Worm (Caenorhabditis elegans) whole organism, young adult: Measurements from ENCODE around the gene peli-1.

Experiments used
- B0336.3 ChIP-seq: fragments of 200-800 bp; sonication (Bioruptor generic); IDR thresholded peaks from 2 replicates; pipeline ENCODE4 v1.3.6; 2022; ENCODE audit warnings: missing genetic modification characterization, missing compliant biosample characterization
- C06A6.2 ChIP-seq: fragments of 200-800 bp; sonication (Bioruptor generic); conservative IDR thresholded peaks from 2 replicates; pipeline ENCODE4 v1.3.6; 2022; ENCODE audit warnings: missing genetic modification characterization, missing compliant biosample characterization
- D2030.7 ChIP-seq: fragments of 200-800 bp; sonication (Bioruptor generic); IDR thresholded peaks from 2 replicates; pipeline ENCODE4 v1.3.6; 2022; ENCODE audit warnings: missing genetic modification reagents, missing genetic modification characterization, missing compliant biosample characterization
- F22D6.2 ChIP-seq: sonication (generic microtip); optimal IDR thresholded peaks from 2 replicates; lab custom pipeline; 2016; ENCODE audit warnings: mild to moderate bottlenecking, missing genetic modification characterization, missing compliant biosample characterization
- F23B12.7 ChIP-seq: sonication (generic microtip); optimal IDR thresholded peaks from 2 replicates; lab custom pipeline; 2017; ENCODE audit warnings: missing genetic modification characterization, mild to moderate bottlenecking, missing compliant biosample characterization, antibody characterized with exemption, moderate library complexity; ENCODE audit not compliant: insufficient read depth
- F37B4.10 ChIP-seq: fragments of 200-800 bp; sonication (Bioruptor generic); IDR thresholded peaks from 2 replicates; pipeline ENCODE4 v1.3.6; 2022; ENCODE audit warnings: missing genetic modification characterization, missing compliant biosample characterization
- F39B2.1 ChIP-seq: fragments of 200-800 bp; sonication (Bioruptor generic); IDR thresholded peaks from 2 replicates; pipeline ENCODE4 v1.3.6; 2022; ENCODE audit warnings: missing genetic modification reagents, missing genetic modification characterization, missing compliant biosample characterization
- F52B5.7 ChIP-seq: sonication (generic microtip); optimal IDR thresholded peaks from 2 replicates; lab custom pipeline; 2016; ENCODE audit warnings: mild to moderate bottlenecking, missing genetic modification characterization, missing compliant biosample characterization
- K11D2.4 ChIP-seq: fragments of 200-800 bp; sonication (Bioruptor generic); IDR thresholded peaks from 2 replicates; pipeline ENCODE4 v1.3.6; 2022; ENCODE audit warnings: missing genetic modification reagents, missing genetic modification characterization, missing compliant biosample characterization
- Y53F4B.3 ChIP-seq: fragments of 200-800 bp; sonication (Bioruptor generic); IDR thresholded peaks from 2 replicates; pipeline ENCODE4 v1.3.6; 2022; ENCODE audit warnings: missing genetic modification reagents, missing genetic modification characterization, missing compliant biosample characterization
- Y67H2A.10 ChIP-seq: fragments of 200-800 bp; sonication (Bioruptor generic); conservative IDR thresholded peaks from 2 replicates; pipeline ENCODE4 v1.3.6; 2022; ENCODE audit warnings: missing genetic modification reagents, missing genetic modification characterization, missing compliant biosample characterization
- Y95B8A.8 ChIP-seq: fragments of 200-800 bp; sonication (Bioruptor generic); IDR thresholded peaks from 2 replicates; pipeline ENCODE4 v1.3.6; 2022; ENCODE audit warnings: missing genetic modification reagents, missing genetic modification characterization, missing compliant biosample characterization
- akir-1 ChIP-seq: fragments of 200-800 bp; sonication (Bioruptor generic); optimal IDR thresholded peaks from 2 replicates; lab custom pipeline; 2018; ENCODE audit warnings: mild to moderate bottlenecking, missing genetic modification characterization, moderate library complexity, missing compliant biosample characterization
- ama-1 ChIP-seq, 3 experiments: fragments of 150-350 bp in 1 of 3; sonication (generic microtip) in 2 of 3; optimal IDR thresholded peaks; 2 replicates each; lab custom pipeline; 2014 to 2018; ENCODE audit warnings: missing biosample characterization in 2 of 3, missing genetic modification characterization in 2 of 3, missing genetic modification reagents in 2 of 3
- aptf-3 ChIP-seq: fragments of 200-800 bp; sonication (Bioruptor generic); IDR thresholded peaks from 2 replicates; pipeline ENCODE4 v1.3.6; 2022; ENCODE audit warnings: missing genetic modification characterization, missing compliant biosample characterization
- attf-6 ChIP-seq: fragments of 200-800 bp; sonication (Bioruptor generic); IDR thresholded peaks from 2 replicates; pipeline ENCODE4 v1.3.6; 2022; ENCODE audit warnings: missing genetic modification reagents, missing genetic modification characterization, missing compliant biosample characterization
- ceh-100 ChIP-seq: fragments of 200-800 bp; sonication (Bioruptor generic); IDR thresholded peaks from 2 replicates; pipeline ENCODE4 v1.3.6; 2022; ENCODE audit warnings: missing genetic modification reagents, missing genetic modification characterization, missing compliant biosample characterization
- ceh-91 ChIP-seq: fragments of 200-800 bp; sonication (Bioruptor generic); IDR thresholded peaks from 2 replicates; pipeline ENCODE4 v1.3.6; 2022; ENCODE audit warnings: missing genetic modification reagents, missing genetic modification characterization, missing compliant biosample characterization
- chd-7 ChIP-seq: sonication (generic microtip); optimal IDR thresholded peaks from 2 replicates; lab custom pipeline; 2016; ENCODE audit warnings: mild to moderate bottlenecking, missing genetic modification characterization, moderate library complexity, missing compliant biosample characterization
- die-1 ChIP-seq: sonication (generic microtip); optimal IDR thresholded peaks from 2 replicates; lab custom pipeline; 2016; ENCODE audit warnings: missing genotype, mild to moderate bottlenecking, missing genetic modification characterization, missing compliant biosample characterization
- dox-1 ChIP-seq: fragments of 200-800 bp; sonication (Bioruptor generic); IDR thresholded peaks from 2 replicates; pipeline ENCODE4 v1.3.6; 2022; ENCODE audit warnings: missing genetic modification reagents, missing genetic modification characterization, missing compliant biosample characterization
- dpl-1 ChIP-seq: fragments of 150-350 bp; optimal IDR thresholded peaks from 2 replicates; lab custom pipeline; 2014; ENCODE audit warnings: missing biosample characterization, missing genetic modification reagents, missing genetic modification characterization
- ekl-4 ChIP-seq: fragments of 200-800 bp; sonication (Bioruptor generic); IDR thresholded peaks from 2 replicates; pipeline ENCODE4 v1.3.6; 2022; ENCODE audit warnings: missing genetic modification reagents, missing genetic modification characterization, missing compliant biosample characterization
- hmg-1.2 ChIP-seq: fragments of 200-800 bp; sonication (Bioruptor generic); IDR thresholded peaks from 2 replicates; pipeline ENCODE4 v1.3.6; 2022; ENCODE audit warnings: missing genetic modification reagents, missing genetic modification characterization, missing compliant biosample characterization
- lsl-1 ChIP-seq: fragments of 200-800 bp; sonication (Bioruptor generic); optimal IDR thresholded peaks from 2 replicates; lab custom pipeline; 2018; ENCODE audit warnings: mild to moderate bottlenecking, missing genetic modification characterization, moderate library complexity, missing compliant biosample characterization
- lsy-27 ChIP-seq: sonication (generic microtip); optimal IDR thresholded peaks from 2 replicates; lab custom pipeline; 2017; ENCODE audit warnings: missing genetic modification characterization, mild to moderate bottlenecking, missing compliant biosample characterization, antibody characterized with exemption, missing genotype, borderline replicate concordance; ENCODE audit not compliant: insufficient read depth
- madf-6 ChIP-seq: fragments of 200-800 bp; sonication (Bioruptor generic); IDR thresholded peaks from 2 replicates; pipeline ENCODE4 v1.3.6; 2022; ENCODE audit warnings: missing genetic modification reagents, missing genetic modification characterization, missing compliant biosample characterization
- madf-8 ChIP-seq: fragments of 200-800 bp; sonication (Bioruptor generic); conservative IDR thresholded peaks from 2 replicates; pipeline ENCODE4 v1.3.6; 2022; ENCODE audit warnings: missing genetic modification reagents, missing genetic modification characterization, missing compliant biosample characterization
- mel-28 ChIP-seq: sonication (generic microtip); optimal IDR thresholded peaks from 2 replicates; lab custom pipeline; 2016; ENCODE audit warnings: borderline replicate concordance, mild to moderate bottlenecking, missing genetic modification characterization, missing compliant biosample characterization
- mes-4 ChIP-seq: sonication (generic microtip); optimal IDR thresholded peaks from 2 replicates; lab custom pipeline; 2016; ENCODE audit warnings: missing genotype, missing genetic modification characterization, missing compliant biosample characterization
- nfya-1 ChIP-seq: sonication (generic microtip); optimal IDR thresholded peaks from 2 replicates; lab custom pipeline; 2017; ENCODE audit warnings: antibody characterized with exemption, missing compliant biosample characterization, missing genetic modification characterization, borderline replicate concordance; ENCODE audit not compliant: insufficient read depth
- nfya-2 ChIP-seq: fragments of 200-800 bp; sonication (Bioruptor generic); IDR thresholded peaks from 2 replicates; pipeline ENCODE4 v1.3.6; 2022; ENCODE audit warnings: missing genetic modification reagents, missing genetic modification characterization, missing compliant biosample characterization
- nhr-80 ChIP-seq: sonication (generic microtip); optimal IDR thresholded peaks from 2 replicates; lab custom pipeline; 2016; ENCODE audit warnings: missing genetic modification characterization, missing compliant biosample characterization
- nhr-90 ChIP-seq: sonication (generic microtip); optimal IDR thresholded peaks from 2 replicates; lab custom pipeline; 2016; ENCODE audit warnings: missing genotype, mild to moderate bottlenecking, missing genetic modification characterization, missing compliant biosample characterization
- rcor-1 ChIP-seq: fragments of 200-800 bp; sonication (Bioruptor generic); IDR thresholded peaks from 2 replicates; pipeline ENCODE4 v1.3.6; 2022; ENCODE audit warnings: missing genetic modification reagents, missing genetic modification characterization, missing compliant biosample characterization
- repo-1 ChIP-seq: sonication (generic microtip); optimal IDR thresholded peaks from 2 replicates; lab custom pipeline; 2017; ENCODE audit warnings: mild to moderate bottlenecking, missing genetic modification characterization, missing compliant biosample characterization
- sdz-38 ChIP-seq: sonication (generic microtip); optimal IDR thresholded peaks from 2 replicates; lab custom pipeline; 2016; ENCODE audit warnings: missing genotype, missing genetic modification characterization, missing compliant biosample characterization
- ztf-18 ChIP-seq: sonication (generic microtip); optimal IDR thresholded peaks from 2 replicates; lab custom pipeline; 2016; ENCODE audit warnings: missing genotype, mild to moderate bottlenecking, missing genetic modification characterization, missing compliant biosample characterization
- ztf-25 ChIP-seq: fragments of 200-800 bp; sonication (Bioruptor generic); IDR thresholded peaks from 2 replicates; pipeline ENCODE4 v1.3.6; 2022; ENCODE audit warnings: missing genetic modification reagents, missing genetic modification characterization, missing compliant biosample characterization
- ztf-6 ChIP-seq: fragments of 200-800 bp; sonication (Bioruptor generic); IDR thresholded peaks from 2 replicates; pipeline ENCODE4 v1.3.6; 2022; ENCODE audit warnings: missing genetic modification reagents, missing genetic modification characterization, missing compliant biosample characterization

peli-1 gene

ce11 chrV:5722093-5722492, 16.5 kb downstream of the peli-1 start (continued):
- TF ChIP-seq D2030.7 = no peak; the same call in 1 of the 2 replicates
- TF ChIP-seq hmg-1.2 (GFP tag; lab: Robert Waterston, UW) = 0 out of 2 replicates have a peak, but pooled peaks have one; percentile 18
- no peak for TF ChIP-seq nfya-1 (tag; lab: Kevin White, UChicago)
- no peak for TF ChIP-seq nhr-80 (tag; lab: Kevin White, UChicago)
- no peak for TF ChIP-seq chd-7 (tag; lab: Kevin White, UChicago)
- TF ChIP-seq ztf-25 (GFP tag; lab: Robert Waterston, UW) = no peak
- 0 out of 2 replicates have a peak, but pooled peaks have one; percentile 19 for TF ChIP-seq attf-6 (GFP tag; lab: Robert Waterston, UW)
- no peak for TF ChIP-seq repo-1 (tag; lab: Kevin White, UChicago)
- no peak for TF ChIP-seq Y53F4B.3 (GFP tag; lab: Robert Waterston, UW)
- TF ChIP-seq mes-4 (tag; lab: Kevin White, UChicago) = no peak
- no peak for TF ChIP-seq ama-1 (optimal IDR thresholded peaks at IDR 0.05; lab: Kevin White, UChicago)
- no peak for TF ChIP-seq ama-1 (GFP tag; optimal IDR thresholded peaks at IDR 0.05; lab: Kevin White, UChicago)
- no peak for TF ChIP-seq akir-1 (GFP tag; lab: Kevin White, UChicago)
- no peak for TF ChIP-seq F22D6.2 (tag; lab: Kevin White, UChicago)
- no peak for TF ChIP-seq lsy-27 (tag; lab: Kevin White, UChicago)
- TF ChIP-seq F23B12.7 (tag; lab: Kevin White, UChicago) = no peak
- no peak for TF ChIP-seq ztf-18 (tag; lab: Kevin White, UChicago)
- TF ChIP-seq madf-8 (GFP tag; lab: Robert Waterston, UW) = no peak
- no peak for TF ChIP-seq nfya-2
- TF ChIP-seq Y67H2A.10 (GFP tag; lab: Robert Waterston, UW) = no peak
- peak; percentile 53 for TF ChIP-seq lsl-1
- no peak for TF ChIP-seq ekl-4 (GFP tag; lab: Robert Waterston, UW)
- no peak for TF ChIP-seq F37B4.10
- TF ChIP-seq die-1 = no peak
- no peak for TF ChIP-seq aptf-3 (GFP tag; lab: Robert Waterston, UW)
- no peak for TF ChIP-seq nhr-90
- no peak for TF ChIP-seq ceh-100 (GFP tag; lab: Robert Waterston, UW)
- no peak for TF ChIP-seq C06A6.2 (GFP tag; lab: Robert Waterston, UW)
- TF ChIP-seq rcor-1 (GFP tag; lab: Robert Waterston, UW) = no peak
- TF ChIP-seq ztf-6 (GFP tag; lab: Robert Waterston, UW) = no peak
- no peak for TF ChIP-seq K11D2.4 (GFP tag; lab: Robert Waterston, UW)
- no peak for TF ChIP-seq dpl-1 (GFP tag; lab: Kevin White, UChicago)

ce11 chrV:5724395-5724794, 18.8 kb downstream of the peli-1 start:
- TF ChIP-seq madf-6 = 0 out of 2 replicates have a peak, but pooled peaks have one; percentile 17
- no peak for TF ChIP-seq B0336.3

ce11 chrV:5726463-5726862, 20.9 kb downstream of the peli-1 start, which contains the start of gene K09H11.4:
Gene K09H11.4, minus strand, starts transcription at chrV:5726563.
- TF ChIP-seq F52B5.7 (tag; lab: Kevin White, UChicago) (no peak), F22D6.2 (tag; lab: Kevin White, UChicago) (no peak), mel-28 (tag; lab: Kevin White, UChicago) (no peak), ceh-91 (no peak), dpl-1 (GFP tag; lab: Kevin White, UChicago) (no peak), sdz-38 (no peak), ama-1 (optimal IDR thresholded peaks at IDR 0.05; lab: Kevin White, UChicago) (no peak), ama-1 (GFP tag; optimal IDR thresholded peaks at IDR 0.05; lab: Kevin White, UChicago) (no peak), nfya-2 (no peak), Y95B8A.8 (GFP tag; lab: Robert Waterston, UW) (no peak), F39B2.1 (GFP tag; lab: Robert Waterston, UW) (no peak), dox-1 (GFP tag; lab: Robert Waterston, UW) (no peak), die-1 (no peak)
